Worm (Caenorhabditis elegans) whole organism, L1 larva: ENCODE results near the gene F59D12.5.

Source experiments
- C04F5.9 ChIP-seq: sonication (generic microtip); optimal IDR thresholded peaks from 2 replicates; lab custom pipeline; 2016; ENCODE audit warnings: missing genetic modification characterization, missing compliant biosample characterization
- C16A3.4 ChIP-seq: fragments of 150-350 bp; optimal IDR thresholded peaks from 2 replicates; lab custom pipeline; 2014; ENCODE audit warnings: missing biosample characterization, missing genetic modification characterization
- C34B4.2 ChIP-seq: sonication (generic microtip); optimal IDR thresholded peaks from 2 replicates; lab custom pipeline; 2017; ENCODE audit warnings: mild to moderate bottlenecking, missing genetic modification characterization, missing compliant biosample characterization
- F16B12.6 ChIP-seq: fragments of 150-350 bp; optimal IDR thresholded peaks from 2 replicates; lab custom pipeline; 2014; ENCODE audit warnings: missing biosample characterization, missing genetic modification characterization
- aha-1 ChIP-seq: fragments of 150-350 bp; optimal IDR thresholded peaks from 2 replicates; lab custom pipeline; 2014; ENCODE audit warnings: missing biosample characterization, missing genetic modification characterization
- alr-1 ChIP-seq: fragments of 200-800 bp; sonication (Bioruptor generic); optimal IDR thresholded peaks from 2 replicates; lab custom pipeline; 2018; ENCODE audit warnings: borderline replicate concordance, mild to moderate bottlenecking, missing genetic modification characterization, missing compliant biosample characterization
- aly-2 ChIP-seq: fragments of 150-350 bp; optimal IDR thresholded peaks from 2 replicates; lab custom pipeline; 2014; ENCODE audit warnings: missing biosample characterization, missing genetic modification characterization
- ama-1 ChIP-seq: fragments of 150-350 bp; optimal IDR thresholded peaks from 2 replicates; lab custom pipeline; 2014
- ceh-88 ChIP-seq: fragments of 200-800 bp; sonication (Bioruptor generic); IDR thresholded peaks from 2 replicates; pipeline ENCODE4 v1.3.6; 2022; ENCODE audit warnings: missing genetic modification characterization, missing compliant biosample characterization
- ceh-90 ChIP-seq: sonication (generic microtip); optimal IDR thresholded peaks from 2 replicates; lab custom pipeline; 2016; ENCODE audit warnings: missing genetic modification characterization, missing compliant biosample characterization
- efl-1 ChIP-seq, 4 experiments: fragments of 150-350 bp; optimal IDR thresholded peaks in 3 of 4; peaks in 1 of 4; 1 replicate in 1 of 4; 2 replicates in 3 of 4; lab custom pipeline; 2014; ENCODE audit warnings: missing biosample characterization in 2 of 4, missing genetic modification characterization in 2 of 4, missing genetic modification reagents in 2 of 4
- egl-27 ChIP-seq, 2 experiments: fragments of 150-350 bp in 1 of 2; sonication (generic microtip); optimal IDR thresholded peaks; 3 replicates each; lab custom pipeline; 2017 to 2018; ENCODE audit warnings: missing biosample characterization in 2 of 2, missing genetic modification characterization in 2 of 2, missing genetic modification reagents in 2 of 2
- elt-3 ChIP-seq, 6 experiments: fragments of 150-350 bp in 1 of 6; sonication (generic microtip); optimal IDR thresholded peaks; 2 replicates each; lab custom pipeline; 2017 to 2018; ENCODE audit warnings: missing biosample characterization in 6 of 6, missing genetic modification characterization in 6 of 6, inconsistent platforms in 1 of 6
- fkh-8 ChIP-seq: sonication (generic microtip); optimal IDR thresholded peaks from 2 replicates; lab custom pipeline; 2016; ENCODE audit warnings: mild to moderate bottlenecking, missing genetic modification characterization, missing compliant biosample characterization
- grh-1 ChIP-seq: fragments of 200-800 bp; sonication (Bioruptor generic); IDR thresholded peaks from 2 replicates; pipeline ENCODE4 v1.3.6; 2022; ENCODE audit warnings: missing genetic modification reagents, missing genetic modification characterization, missing compliant biosample characterization
- hlh-17 ChIP-seq: fragments of 200-800 bp; sonication (Bioruptor generic); optimal IDR thresholded peaks from 2 replicates; lab custom pipeline; 2018; ENCODE audit warnings: missing genetic modification characterization, mild to moderate bottlenecking, missing compliant biosample characterization, moderate library complexity, borderline replicate concordance
- hlh-4 ChIP-seq: sonication (generic microtip); optimal IDR thresholded peaks from 2 replicates; lab custom pipeline; 2016; ENCODE audit warnings: mild to moderate bottlenecking, missing genetic modification characterization, missing compliant biosample characterization
- hpl-2 ChIP-seq: fragments of 150-350 bp; optimal IDR thresholded peaks from 2 replicates; lab custom pipeline; 2014; ENCODE audit warnings: missing biosample characterization, missing genetic modification reagents, missing genetic modification characterization
- irx-1 ChIP-seq: sonication (generic microtip); optimal IDR thresholded peaks from 2 replicates; lab custom pipeline; 2016; ENCODE audit warnings: missing genetic modification characterization, missing compliant biosample characterization
- isw-1 ChIP-seq: fragments of 200-800 bp; sonication (Bioruptor generic); IDR thresholded peaks from 2 replicates; pipeline ENCODE4 v1.3.6; 2022; ENCODE audit warnings: missing genetic modification characterization, missing compliant biosample characterization
- lin-13 ChIP-seq: fragments of 150-350 bp; optimal IDR thresholded peaks from 2 replicates; lab custom pipeline; 2014; ENCODE audit warnings: missing biosample characterization, missing genetic modification reagents, missing genetic modification characterization
- lin-15B ChIP-seq: fragments of 150-350 bp; sonication (generic microtip); optimal IDR thresholded peaks from 3 replicates; lab custom pipeline; 2014; ENCODE audit warnings: missing biosample characterization, missing genetic modification characterization
- lin-35 ChIP-seq, 2 experiments: fragments of 150-350 bp; optimal IDR thresholded peaks; 2 replicates each; lab custom pipeline; 2014; ENCODE audit warnings: missing biosample characterization in 2 of 2, missing genetic modification characterization in 2 of 2, missing genetic modification reagents in 2 of 2
- lin-39 ChIP-seq: fragments of 150-350 bp; optimal IDR thresholded peaks from 2 replicates; lab custom pipeline; 2014; ENCODE audit warnings: missing biosample characterization, missing genetic modification reagents, missing genetic modification characterization
- lsy-2 ChIP-seq, 2 experiments: fragments of 150-350 bp; optimal IDR thresholded peaks; 2 replicates each; lab custom pipeline; 2014; ENCODE audit warnings: missing biosample characterization in 2 of 2, missing genetic modification characterization in 2 of 2
- mab-9 ChIP-seq: fragments of 200-800 bp; sonication (Bioruptor generic); IDR thresholded peaks from 2 replicates; pipeline ENCODE4 v1.3.6; 2022; ENCODE audit warnings: missing genetic modification reagents, missing genetic modification characterization, missing compliant biosample characterization
- mef-2 ChIP-seq: fragments of 150-350 bp; optimal IDR thresholded peaks from 2 replicates; lab custom pipeline; 2014; ENCODE audit warnings: missing biosample characterization, missing genetic modification characterization
- mep-1 ChIP-seq: fragments of 150-350 bp; optimal IDR thresholded peaks from 2 replicates; lab custom pipeline; 2014; ENCODE audit warnings: missing biosample characterization, missing genetic modification characterization
- nhr-11 ChIP-seq: fragments of 150-350 bp; optimal IDR thresholded peaks from 2 replicates; lab custom pipeline; 2014; ENCODE audit warnings: missing biosample characterization, missing genetic modification characterization
- nhr-19 ChIP-seq: fragments of 200-800 bp; sonication (Bioruptor generic); conservative IDR thresholded peaks from 2 replicates; pipeline ENCODE4 v1.3.6; 2022; ENCODE audit warnings: missing genetic modification characterization, missing compliant biosample characterization
- nhr-28 ChIP-seq: fragments of 150-350 bp; optimal IDR thresholded peaks from 2 replicates; lab custom pipeline; 2014; ENCODE audit warnings: missing biosample characterization, missing genetic modification characterization
- nhr-47 ChIP-seq: sonication (generic microtip); optimal IDR thresholded peaks from 2 replicates; lab custom pipeline; 2016; ENCODE audit warnings: mild to moderate bottlenecking, missing genetic modification characterization, moderate library complexity, missing compliant biosample characterization
- nhr-71 ChIP-seq: sonication (generic microtip); optimal IDR thresholded peaks from 2 replicates; lab custom pipeline; 2016; ENCODE audit warnings: mild to moderate bottlenecking, missing genetic modification characterization, moderate library complexity, missing compliant biosample characterization
- nhr-77 ChIP-seq: fragments of 150-350 bp; optimal IDR thresholded peaks from 2 replicates; lab custom pipeline; 2014; ENCODE audit warnings: missing biosample characterization, missing genetic modification characterization
- nhr-84 ChIP-seq: sonication (generic microtip); optimal IDR thresholded peaks from 2 replicates; lab custom pipeline; 2017; ENCODE audit warnings: missing biosample characterization, missing genetic modification characterization
- nhr-85 ChIP-seq: sonication (generic microtip); peaks from one replicate; lab custom pipeline; 2016; ENCODE audit warnings: missing genetic modification characterization, inconsistent platforms, missing compliant biosample characterization
- nhr-90 ChIP-seq: sonication (generic microtip); optimal IDR thresholded peaks from 2 replicates; lab custom pipeline; 2016; ENCODE audit warnings: mild to moderate bottlenecking, missing genetic modification characterization, missing compliant biosample characterization; ENCODE audit not compliant: poor library complexity
- pax-3 ChIP-seq: fragments of 200-800 bp; sonication (Bioruptor generic); optimal IDR thresholded peaks from 2 replicates; lab custom pipeline; 2018; ENCODE audit warnings: mild to moderate bottlenecking, missing genetic modification characterization, moderate library complexity, missing compliant biosample characterization
- pqm-1 ChIP-seq: sonication (generic microtip); optimal IDR thresholded peaks from 3 replicates; lab custom pipeline; 2017; ENCODE audit warnings: missing biosample characterization, missing genetic modification characterization
- skn-1 ChIP-seq: fragments of 150-350 bp; optimal IDR thresholded peaks from 2 replicates; lab custom pipeline; 2014; ENCODE audit warnings: missing biosample characterization, missing genetic modification characterization
- snpc-4 ChIP-seq: fragments of 150-350 bp; optimal IDR thresholded peaks from 2 replicates; lab custom pipeline; 2014; ENCODE audit warnings: missing biosample characterization, missing genetic modification characterization
- snu-23 ChIP-seq: sonication (generic microtip); optimal IDR thresholded peaks from 2 replicates; lab custom pipeline; 2016; ENCODE audit warnings: missing genetic modification characterization, missing compliant biosample characterization
- sox-4 ChIP-seq: sonication (generic microtip); optimal IDR thresholded peaks from 2 replicates; lab custom pipeline; 2016; ENCODE audit warnings: missing genetic modification characterization, missing compliant biosample characterization
- sup-37 ChIP-seq: fragments of 200-800 bp; sonication (Bioruptor generic); optimal IDR thresholded peaks from 2 replicates; lab custom pipeline; 2018; ENCODE audit warnings: mild to moderate bottlenecking, missing genetic modification characterization, missing compliant biosample characterization
- swsn-7 ChIP-seq: sonication (generic microtip); optimal IDR thresholded peaks from 2 replicates; lab custom pipeline; 2016; ENCODE audit warnings: missing genetic modification characterization, missing compliant biosample characterization
- tlp-1 ChIP-seq: fragments of 150-350 bp; optimal IDR thresholded peaks from 2 replicates; lab custom pipeline; 2014; ENCODE audit warnings: missing biosample characterization, missing genetic modification characterization
- unc-30 ChIP-seq: sonication (generic microtip); optimal IDR thresholded peaks from 2 replicates; lab custom pipeline; 2017; ENCODE audit warnings: missing biosample characterization, missing genetic modification characterization
- unc-98 ChIP-seq: fragments of 200-800 bp; sonication (Bioruptor generic); IDR thresholded peaks from 2 replicates; pipeline ENCODE4 v1.3.6; 2022; ENCODE audit warnings: missing genetic modification characterization, missing compliant biosample characterization
- vab-15 ChIP-seq: sonication (generic microtip); optimal IDR thresholded peaks from 2 replicates; lab custom pipeline; 2017; ENCODE audit warnings: missing genotype, mild to moderate bottlenecking, missing genetic modification characterization, missing compliant biosample characterization
- xbp-1 ChIP-seq: sonication (generic microtip); optimal IDR thresholded peaks from 2 replicates; lab custom pipeline; 2016; ENCODE audit warnings: missing genetic modification characterization, missing compliant biosample characterization
- zag-1 ChIP-seq: fragments of 150-350 bp; optimal IDR thresholded peaks from 2 replicates; lab custom pipeline; 2014; ENCODE audit warnings: missing biosample characterization, missing genetic modification characterization
- ztf-4 ChIP-seq: fragments of 150-350 bp; optimal IDR thresholded peaks from 2 replicates; lab custom pipeline; 2014; ENCODE audit warnings: missing biosample characterization, missing genetic modification characterization

The F59D12.5 gene

ce11 chrX:15613745-15614229 is 33.4 kb downstream of the F59D12.5 start, which contains the start of gene K09E9.3 (continued):
- no peak for TF ChIP-seq irx-1 (tag; lab: Kevin White, UChicago)
- no peak for TF ChIP-seq mab-9 (GFP tag; lab: Robert Waterston, UW)
- no peak for TF ChIP-seq lin-13 (GFP tag; lab: Kevin White, UChicago)
- no peak for TF ChIP-seq elt-3 (tag; optimal IDR thresholded peaks at IDR 0.05; lab: Kevin White, UChicago)
- no peak for TF ChIP-seq hlh-17
- TF ChIP-seq C04F5.9 = no peak
- TF ChIP-seq nhr-11 (tag; lab: Kevin White, UChicago) = no peak
- TF ChIP-seq tlp-1 (tag; lab: Kevin White, UChicago) = no peak
- peak; percentile 24 for TF ChIP-seq nhr-47 (tag; lab: Kevin White, UChicago)
- no peak for TF ChIP-seq alr-1 (tag; lab: Kevin White, UChicago)
- TF ChIP-seq nhr-19 (GFP tag; lab: Robert Waterston, UW) = no peak
- peak; percentile 16 for TF ChIP-seq skn-1 (tag; lab: Kevin White, UChicago)
- TF ChIP-seq mep-1 (tag; lab: Kevin White, UChicago) = peak; percentile 9
- TF ChIP-seq lin-35 (GFP tag; optimal IDR thresholded peaks at IDR 0.05; lab: Kevin White, UChicago) = peak in 1 of 2 experiments; percentile 11
- TF ChIP-seq snu-23 (GFP tag; lab: Kevin White, UChicago) = peak; percentile 14
- no peak for TF ChIP-seq swsn-7
- no peak for TF ChIP-seq snpc-4
- TF ChIP-seq fkh-8 (tag; lab: Kevin White, UChicago) = peak; percentile 12
- no peak for TF ChIP-seq ceh-90 (tag; lab: Kevin White, UChicago)
- no peak for TF ChIP-seq nhr-84 (tag; lab: Kevin White, UChicago)
- no peak for TF ChIP-seq aha-1
- no peak for TF ChIP-seq hpl-2 (GFP tag; lab: Kevin White, UChicago)
- no peak for TF ChIP-seq nhr-28 (tag; lab: Kevin White, UChicago)
- TF ChIP-seq F16B12.6 = no peak
- TF ChIP-seq zag-1 = no peak
- no peak for TF ChIP-seq efl-1 (optimal IDR thresholded peaks at IDR 0.05; lab: Kevin White, UChicago)
- no peak for TF ChIP-seq efl-1 (GFP tag; optimal IDR thresholded peaks at IDR 0.05 in 1 of 2; lab: Kevin White, UChicago)
- no peak for TF ChIP-seq C16A3.4 (tag; lab: Kevin White, UChicago)

ce11 chrX:15610527-15611091 is 36.6 kb downstream of the F59D12.5 start:
- TF ChIP-seq xbp-1 (tag; lab: Kevin White, UChicago) (no peak), aly-2 (tag; lab: Kevin White, UChicago) (peak; percentile 98), nhr-77 (no peak), nhr-19 (GFP tag; lab: Robert Waterston, UW) (0 out of 2 replicates have a peak, but pooled peaks have one; percentile 18), nhr-11 (tag; lab: Kevin White, UChicago) (no peak), lsy-2 (tag; optimal IDR thresholded peaks at IDR 0.05; lab: Kevin White, UChicago) (peak; percentile 38 to 50), isw-1 (GFP tag; lab: Robert Waterston, UW) (no peak), snu-23 (GFP tag; lab: Kevin White, UChicago) (peak; percentile 55), unc-30 (tag; lab: Kevin White, UChicago) (no peak), mef-2 (tag; lab: Kevin White, UChicago) (no peak), sup-37 (GFP tag; lab: Kevin White, UChicago) (no peak), hlh-4 (tag; lab: Kevin White, UChicago) (no peak), sox-4 (tag; lab: Kevin White, UChicago) (no peak), ama-1 (lab: Kevin White, UChicago) (peak; percentile 42), hpl-2 (GFP tag; lab: Kevin White, UChicago) (peak; percentile 84), grh-1 (0 out of 2 replicates have a peak, but pooled peaks have one; percentile 30), C34B4.2 (tag; lab: Kevin White, UChicago) (no peak), ztf-4 (tag; lab: Kevin White, UChicago) (peak; percentile 44), fkh-8 (tag; lab: Kevin White, UChicago) (peak; percentile 72), nhr-85 (tag; lab: Kevin White, UChicago) (peak; percentile 18), pax-3 (tag; lab: Kevin White, UChicago) (peak; percentile 51), nhr-71 (tag; lab: Kevin White, UChicago) (peak; percentile 78), ceh-88 (GFP tag; lab: Robert Waterston, UW) (no peak), egl-27 (tag; optimal IDR thresholded peaks at IDR 0.05; lab: Kevin White, UChicago) (no peak), pqm-1 (tag; lab: Kevin White, UChicago) (peak; percentile 84), vab-15 (no peak), elt-3 (tag; optimal IDR thresholded peaks at IDR 0.05; lab: Kevin White, UChicago) (peak in 3 of 6 experiments; percentile 17 to 21 (median 18)), lin-15B (no peak), nhr-90 (peak; percentile 71), tlp-1 (tag; lab: Kevin White, UChicago) (no peak), lin-39 (no peak), unc-98 (GFP tag; lab: Robert Waterston, UW) (no peak)
